Fruit fly (Drosophila melanogaster): Measurements from ENCODE around the gene eRF1.

Gene eRF1

DNA sequence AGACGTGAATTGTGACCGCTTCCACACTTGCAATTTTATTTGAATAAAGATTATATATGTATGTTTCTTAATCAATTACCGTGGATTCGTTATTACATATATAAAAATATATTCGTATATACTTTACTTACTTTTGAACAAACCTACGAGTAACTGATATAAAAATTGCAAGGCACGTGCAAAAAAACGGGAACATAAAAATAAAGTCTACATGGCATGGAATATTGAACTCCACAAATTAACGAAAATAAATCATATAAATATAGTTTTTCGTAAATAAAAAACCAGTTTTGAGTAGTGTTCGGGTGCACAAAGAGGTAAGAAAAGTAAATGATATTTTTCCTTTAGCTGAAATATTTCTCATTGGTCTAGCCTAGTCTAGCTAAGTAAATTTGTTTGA, 5.8 kb upstream of the eRF1 start, which contains the start of gene Spn77Bc:
TSS of gene Spn77Bc (plus strand) at position 301 of the 400 bp plus-strand sequence.
- TF ChIP-seq CG32121 (GFP tag; IDR thresholded peaks at IDR 0.05) (no peak), CG10348 (GFP tag; IDR thresholded peaks at IDR 0.05) (no peak), CG15710 (tag; optimal IDR thresholded peaks at IDR 0.05) (no peak), CG13204 (GFP tag; optimal IDR thresholded peaks at IDR 0.05) (no peak), fd96Ca (GFP tag; IDR thresholded peaks at IDR 0.05) (no peak), rn (GFP tag; IDR thresholded peaks at IDR 0.05) (no peak), CG4496 (GFP tag; IDR thresholded peaks at IDR 0.05) (no peak), EcR (GFP tag; optimal IDR thresholded peaks at IDR 0.05) (no peak), Pif1A (GFP tag; optimal IDR thresholded peaks at IDR 0.05) (no peak), CG12605 (GFP tag; IDR thresholded peaks at IDR 0.05) (no peak), Pif1B (GFP tag; optimal IDR thresholded peaks at IDR 0.05) (no peak), gl (tag; optimal IDR thresholded peaks at IDR 0.05) (no peak), CG17806 (tag; optimal IDR thresholded peaks at IDR 0.05) (no peak), D1 (tag; optimal IDR thresholded peaks at IDR 0.05) (no peak), CG14655 (GFP tag; optimal IDR thresholded peaks at IDR 0.05) (no peak), CG8159 (tag; optimal IDR thresholded peaks at IDR 0.05) (no peak), CG9948 (tag; optimal IDR thresholded peaks at IDR 0.05) (no peak), Ets98B (GFP tag; IDR thresholded peaks at IDR 0.05) (no peak)

DNA sequence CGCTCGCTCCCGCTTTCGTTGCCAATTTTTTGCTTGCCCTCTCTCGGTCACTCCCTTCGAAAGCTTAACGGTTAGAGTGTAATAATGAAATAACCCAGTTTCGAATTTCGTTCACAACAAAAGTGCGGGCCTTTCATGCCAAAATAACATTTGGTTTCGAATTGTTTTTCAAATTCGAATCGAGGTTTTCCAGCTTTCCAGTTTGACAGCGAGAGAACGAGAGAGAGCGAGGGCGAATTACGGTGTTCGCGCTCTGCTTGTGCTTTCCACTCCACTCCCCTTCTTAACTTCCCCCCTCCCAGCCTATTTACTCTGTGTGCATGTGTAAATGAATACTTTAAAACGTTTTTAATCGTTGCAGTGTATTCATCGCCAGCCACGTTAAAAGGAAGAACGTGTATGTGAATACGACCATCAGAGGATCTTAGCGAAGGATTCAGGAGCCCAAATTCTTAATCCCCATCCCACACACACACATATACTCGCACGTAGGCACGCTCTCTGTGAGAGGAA, 482 bp downstream of the eRF1 start:
- no peak for TF ChIP-seq Pif1B (GFP tag; optimal IDR thresholded peaks at IDR 0.05)
- TF ChIP-seq CG8159 (tag; optimal IDR thresholded peaks at IDR 0.05), result no peak
- no peak for TF ChIP-seq rn (GFP tag; IDR thresholded peaks at IDR 0.05)
- TF ChIP-seq CG17806 (tag; optimal IDR thresholded peaks at IDR 0.05), result no peak
- no peak for TF ChIP-seq CG4496 (GFP tag; IDR thresholded peaks at IDR 0.05)
- no peak for TF ChIP-seq CG13204 (GFP tag; optimal IDR thresholded peaks at IDR 0.05)
- no peak for TF ChIP-seq CG32121 (GFP tag; IDR thresholded peaks at IDR 0.05)
- TF ChIP-seq Snoo (tag; optimal IDR thresholded peaks at IDR 0.05), result no peak
- no peak for TF ChIP-seq CG14655 (GFP tag; optimal IDR thresholded peaks at IDR 0.05)

DNA sequence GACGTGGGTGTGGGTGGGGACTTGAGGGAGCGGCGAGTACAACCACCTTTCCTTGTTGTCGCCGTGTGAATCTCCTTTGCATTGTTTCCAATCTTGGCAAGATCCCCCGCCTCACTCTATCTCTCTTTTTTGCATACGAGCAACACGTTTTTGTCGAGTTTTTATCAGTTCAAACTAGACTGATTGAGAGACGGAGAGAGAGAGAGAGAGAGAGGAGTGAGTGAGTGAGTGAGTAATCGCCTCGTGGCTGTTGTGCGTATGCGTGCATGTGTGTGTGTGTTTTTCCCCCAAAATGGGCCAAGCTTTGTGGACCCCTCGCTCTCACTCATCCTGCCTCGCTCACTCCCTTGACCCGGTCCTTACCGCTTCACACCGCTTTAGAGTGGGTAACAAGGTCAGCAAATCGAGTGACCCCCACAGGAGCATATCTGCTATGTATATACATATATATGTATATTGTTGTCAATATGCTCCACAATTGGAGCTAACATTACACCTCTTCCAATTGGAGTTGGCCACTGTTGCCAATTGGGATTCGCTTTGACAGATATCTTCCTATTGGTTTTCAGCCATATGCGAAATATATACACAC, 1.3 kb downstream of the eRF1 start:
- TF ChIP-seq Pif1A (GFP tag; optimal IDR thresholded peaks at IDR 0.05), result no peak
- no peak for TF ChIP-seq CG10348 (GFP tag; IDR thresholded peaks at IDR 0.05)
- 0 out of 2 replicates have a peak, but pooled peaks have one; percentile 46 for TF ChIP-seq CG12605 (GFP tag; IDR thresholded peaks at IDR 0.05)
- peak; percentile 95 for TF ChIP-seq EcR (GFP tag; optimal IDR thresholded peaks at IDR 0.05)
- TF ChIP-seq Pif1B (GFP tag; optimal IDR thresholded peaks at IDR 0.05), result no peak
- peak; percentile 44; the same call in 1 of the 2 replicates for TF ChIP-seq Ets98B (GFP tag; IDR thresholded peaks at IDR 0.05)
- no peak for TF ChIP-seq CG14655 (GFP tag; optimal IDR thresholded peaks at IDR 0.05)
- TF ChIP-seq CG9948 (tag; optimal IDR thresholded peaks at IDR 0.05), result no peak
- TF ChIP-seq CG4496 (GFP tag; IDR thresholded peaks at IDR 0.05), result 0 out of 3 replicates have a peak, but pooled peaks have one; percentile 39
- 0 out of 2 replicates have a peak, but pooled peaks have one; percentile 29 for TF ChIP-seq CG32121 (GFP tag; IDR thresholded peaks at IDR 0.05)

DNA sequence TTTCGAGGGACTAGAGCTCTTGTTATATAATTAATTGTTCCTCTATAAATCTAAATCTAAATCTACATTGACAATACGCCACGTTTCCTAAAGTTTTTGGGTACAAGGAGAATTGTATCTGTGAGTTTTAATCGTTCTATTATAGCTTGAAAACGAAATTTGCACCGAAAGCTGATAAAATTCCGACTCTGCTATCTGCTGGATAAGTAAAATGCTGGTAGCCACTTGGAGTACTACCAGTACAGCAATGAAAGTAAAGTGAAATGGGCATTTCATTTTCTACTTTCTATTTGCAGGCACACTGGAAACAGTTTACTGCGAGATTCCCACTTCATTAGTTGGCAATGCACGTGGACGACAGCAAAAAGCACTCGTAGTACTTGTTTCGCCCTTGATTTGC, 5.0 kb downstream of the eRF1 start, which contains the start of gene CG5618:
TSS of gene CG5618 (plus strand) at position 301 of the 400 bp plus-strand sequence.
- no peak for TF ChIP-seq gl (tag; optimal IDR thresholded peaks at IDR 0.05)
- TF ChIP-seq CG8159 (tag; optimal IDR thresholded peaks at IDR 0.05), result no peak

DNA sequence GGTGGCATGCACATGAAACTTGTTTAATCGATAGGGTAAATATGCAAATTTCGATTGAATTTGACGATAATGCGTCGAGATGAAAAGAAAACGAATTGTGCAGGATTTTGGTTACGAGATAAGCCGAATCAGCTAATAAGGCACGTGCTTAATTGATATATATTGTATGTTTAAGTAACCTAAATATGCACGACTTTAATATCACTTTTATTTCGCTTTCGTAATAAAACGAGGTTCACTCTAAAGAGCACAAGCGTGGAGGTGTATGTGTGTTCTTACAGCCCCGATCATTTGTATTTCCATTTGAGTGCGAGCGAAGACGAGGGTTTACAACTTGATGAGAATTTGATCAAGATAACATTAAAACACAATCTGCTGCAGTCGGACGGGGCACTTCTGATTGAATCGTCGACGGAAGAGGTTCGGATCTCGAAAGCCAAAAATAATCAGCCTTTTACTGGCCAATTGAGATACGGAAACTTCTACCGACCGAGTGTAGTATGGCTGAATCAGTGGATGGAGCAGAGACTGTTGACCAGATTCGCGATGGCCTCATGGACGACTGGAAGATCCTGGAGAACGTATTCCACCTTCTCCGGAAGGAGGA, 5.7 kb downstream of the eRF1 start:
- TF ChIP-seq CG8301 (tag; optimal IDR thresholded peaks at IDR 0.05), result no peak
- TF ChIP-seq EcR (GFP tag; optimal IDR thresholded peaks at IDR 0.05), result no peak
- no peak for TF ChIP-seq CG17806 (tag; optimal IDR thresholded peaks at IDR 0.05)
- TF ChIP-seq Ets98B (GFP tag; IDR thresholded peaks at IDR 0.05), result no peak
- TF ChIP-seq Pif1B (GFP tag; optimal IDR thresholded peaks at IDR 0.05), result no peak
- TF ChIP-seq CG32121 (GFP tag; IDR thresholded peaks at IDR 0.05), result 0 out of 2 replicates have a peak, but pooled peaks have one; percentile 9
- TF ChIP-seq CG10348 (GFP tag; IDR thresholded peaks at IDR 0.05), result no peak
- TF ChIP-seq CG12605 (GFP tag; IDR thresholded peaks at IDR 0.05), result 0 out of 2 replicates have a peak, but pooled peaks have one; percentile 13
- no peak for TF ChIP-seq CG4496 (GFP tag; IDR thresholded peaks at IDR 0.05)
- TF ChIP-seq gl (tag; optimal IDR thresholded peaks at IDR 0.05), result no peak
- no peak for TF ChIP-seq D1 (tag; optimal IDR thresholded peaks at IDR 0.05)
- no peak for TF ChIP-seq Pif1A (GFP tag; optimal IDR thresholded peaks at IDR 0.05)
- TF ChIP-seq CG34367 (tag; optimal IDR thresholded peaks at IDR 0.05), result no peak
- TF ChIP-seq CG14655 (GFP tag; optimal IDR thresholded peaks at IDR 0.05), result no peak
- no peak for TF ChIP-seq CG15710 (tag; optimal IDR thresholded peaks at IDR 0.05)
- no peak for TF ChIP-seq CG13204 (GFP tag; optimal IDR thresholded peaks at IDR 0.05)
- TF ChIP-seq rn (GFP tag; IDR thresholded peaks at IDR 0.05), result no peak
- TF ChIP-seq CG9948 (tag; optimal IDR thresholded peaks at IDR 0.05), result no peak
- TF ChIP-seq Snoo (tag; optimal IDR thresholded peaks at IDR 0.05), result no peak
- no peak for TF ChIP-seq fd96Ca (GFP tag; IDR thresholded peaks at IDR 0.05)
- TF ChIP-seq CG8159 (tag; optimal IDR thresholded peaks at IDR 0.05), result peak; percentile 87

DNA sequence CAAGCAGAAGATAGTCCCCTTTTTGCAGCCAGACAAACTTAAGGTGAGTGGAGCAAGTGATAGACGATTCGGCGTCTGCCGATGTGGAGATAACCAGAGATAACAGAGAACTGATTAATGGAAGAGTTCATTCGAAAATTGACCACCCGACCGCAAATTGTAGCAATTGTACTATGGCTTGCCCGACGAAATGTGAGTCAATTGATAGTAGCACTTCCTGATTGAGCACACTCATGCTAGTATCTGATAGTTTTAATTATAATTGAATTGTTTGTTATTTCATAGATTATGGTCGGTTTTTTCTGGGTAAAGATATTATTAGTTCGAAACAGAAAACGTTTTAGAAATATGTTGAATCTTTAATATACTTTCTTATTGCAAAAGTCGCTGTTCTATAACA, 6.2 kb downstream of the eRF1 start:
- TF ChIP-seq CG8301 (tag; optimal IDR thresholded peaks at IDR 0.05) (no peak), Ets98B (GFP tag; IDR thresholded peaks at IDR 0.05) (no peak), EcR (GFP tag; optimal IDR thresholded peaks at IDR 0.05) (no peak), CG4496 (GFP tag; IDR thresholded peaks at IDR 0.05) (no peak), CG9948 (tag; optimal IDR thresholded peaks at IDR 0.05) (no peak), Pif1B (GFP tag; optimal IDR thresholded peaks at IDR 0.05) (no peak), CG12605 (GFP tag; IDR thresholded peaks at IDR 0.05) (no peak)
